Fruit fly (Drosophila melanogaster) S2 (cell line): ENCODE measurements around the gene CG13067.

Source experiments
- CG8478 ChIP-seq: fragments of >200 bp; optimal IDR thresholded peaks from 2 replicates; lab custom pipeline; 2018
- CTCF ChIP-seq, 2 experiments: fragments of >200 bp; optimal IDR thresholded peaks; 2 replicates each; lab custom pipeline; 2018

The CG13067 gene

DNA sequence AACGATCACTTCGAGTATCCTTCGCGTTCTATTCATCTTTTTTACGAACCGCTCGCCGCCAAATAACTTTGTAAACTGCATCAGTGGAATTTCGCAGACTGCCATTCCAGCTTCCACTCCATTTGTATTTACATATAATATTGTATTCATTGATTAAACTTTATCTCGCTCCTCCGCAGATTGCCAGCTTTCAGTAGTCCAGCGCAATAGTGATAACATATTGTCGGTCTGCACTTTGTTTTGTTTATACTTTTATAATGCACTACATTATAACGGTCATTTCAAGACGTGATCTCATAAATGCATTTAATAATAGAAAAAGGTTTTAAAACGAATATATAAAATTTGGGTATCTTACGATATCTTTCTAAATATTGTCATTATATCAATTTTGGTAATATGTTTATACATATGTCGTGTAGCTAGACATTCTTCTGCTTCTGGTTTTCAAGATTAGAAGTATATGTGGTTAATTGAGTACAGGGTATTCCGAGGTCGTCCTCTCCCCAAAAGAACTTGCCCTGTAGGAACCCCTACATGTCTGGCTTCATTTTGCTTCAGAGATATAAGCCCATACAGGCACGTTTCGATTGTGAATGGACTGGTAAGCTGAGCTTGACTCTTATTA, 2.9 kb upstream of the CG13067 start, which contains the start of gene CG4950:
Gene CG4950, minus strand, starts transcription at position 51 of the 628 bp plus-strand sequence.
- TF ChIP-seq CTCF (optimal IDR thresholded peaks at IDR 0.05; lab: Kevin White, UChicago) (no peak), CG8478 (no peak)

DNA sequence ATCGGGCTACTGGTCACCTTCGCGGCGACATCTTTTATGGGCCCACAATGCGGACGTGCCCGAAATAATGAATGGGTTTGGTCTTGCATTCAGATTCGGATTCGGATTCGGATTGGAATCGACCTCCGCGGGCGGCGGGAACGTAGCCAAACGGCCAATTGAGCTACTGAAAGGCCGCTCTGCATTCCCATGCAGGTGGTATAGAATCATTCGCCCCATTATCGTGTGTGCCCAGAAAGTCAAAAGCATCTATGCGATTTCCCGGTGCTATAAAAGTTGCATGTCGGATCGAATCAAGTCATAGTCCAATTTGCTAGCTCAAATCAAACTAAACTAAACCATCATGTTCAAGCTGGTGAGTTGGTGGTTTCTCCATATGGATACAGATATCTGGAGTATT, 2.0 kb upstream of the CG13067 start, which contains the start of gene CG13068:
Gene CG13068, plus strand, starts transcription at position 301 of the 400 bp plus-strand sequence.
- TF ChIP-seq CTCF (optimal IDR thresholded peaks at IDR 0.05; lab: Kevin White, UChicago), result no peak
- no peak for TF ChIP-seq CG8478

dm6 chr3L:16272338-16272959, 1.4 kb downstream of the CG13067 start, which contains the start of gene CG13066:
Gene CG13066 (plus strand): TSS chr3L:16272909.
- TF ChIP-seq CG8478 (no peak), CTCF (optimal IDR thresholded peaks at IDR 0.05; lab: Kevin White, UChicago) (no peak)

- TF ChIP-seq CTCF (optimal IDR thresholded peaks at IDR 0.05; lab: Kevin White, UChicago), result no peak
- no peak for TF ChIP-seq CG8478
These were observed 4.4 kb downstream of the CG13067 start for dm6 chr3L:16275391-16276017.

- TF ChIP-seq CTCF (optimal IDR thresholded peaks at IDR 0.05; lab: Kevin White, UChicago) (no peak), CG8478 (no peak)
These were observed 6.1 kb downstream of the CG13067 start, which contains the start of gene CG13065 for dm6 chr3L:16277135-16277534. Gene CG13065 (plus strand): TSS chr3L:16277435.

DNA sequence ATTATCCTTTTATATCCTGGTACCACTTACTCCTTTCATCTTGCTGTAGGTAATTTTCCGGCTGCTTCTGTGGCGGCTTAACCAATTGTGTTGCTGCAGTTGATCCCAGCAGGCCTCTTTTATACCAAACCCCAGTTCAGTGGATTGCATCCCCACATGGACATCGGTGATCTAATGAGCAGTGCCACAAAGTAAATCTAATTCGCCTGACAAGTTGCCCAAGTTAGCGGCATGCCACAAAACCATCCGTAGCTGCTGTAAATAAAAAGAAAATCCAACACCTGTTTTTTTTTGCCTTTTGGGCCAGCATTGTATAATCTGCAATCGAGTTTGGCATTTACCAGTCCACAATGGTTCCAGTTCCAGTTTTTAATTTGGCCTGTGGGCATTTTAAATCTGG, 8.1 kb downstream of the CG13067 start, which contains the start of gene CG13050:
Gene CG13050, minus strand, starts transcription at position 101 of the 400 bp plus-strand sequence.
- no peak for TF ChIP-seq CG8478

DNA sequence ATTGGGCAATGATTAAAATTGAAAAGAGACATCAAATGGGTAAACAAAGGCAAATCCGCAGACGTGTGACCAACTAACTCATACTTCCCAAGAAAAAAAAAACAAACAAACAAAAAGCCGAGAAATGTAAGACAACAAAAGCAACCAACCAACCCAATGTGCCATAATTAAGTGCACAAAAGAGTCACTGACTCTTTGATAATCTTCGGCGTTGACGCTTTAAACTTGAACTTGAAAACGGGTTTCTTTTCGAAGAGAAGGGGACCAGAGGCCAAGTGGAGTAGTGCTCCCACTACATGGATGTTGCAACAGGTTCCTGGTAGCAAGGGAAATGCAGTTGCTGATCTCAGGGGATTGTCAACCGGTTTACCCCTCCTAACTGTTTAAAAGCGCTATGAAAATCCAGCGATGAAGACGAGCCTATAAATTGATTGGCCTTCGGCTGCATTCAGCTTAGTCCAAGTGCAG, 8.9 kb downstream of the CG13067 start, which contains the start of gene CG13064:
Gene CG13064, plus strand, starts transcription at position 418 of the 468 bp plus-strand sequence.
- no peak for TF ChIP-seq CTCF (optimal IDR thresholded peaks at IDR 0.05; lab: Kevin White, UChicago)
- no peak for TF ChIP-seq CG8478

- TF ChIP-seq CG8478 (no peak), CTCF (optimal IDR thresholded peaks at IDR 0.05; lab: Kevin White, UChicago) (no peak)
These were observed 10.9 kb downstream of the CG13067 start, which contains the start of gene CG13049 for dm6 chr3L:16281880-16282556. Gene CG13049 (minus strand): TSS chr3L:16281930.

DNA sequence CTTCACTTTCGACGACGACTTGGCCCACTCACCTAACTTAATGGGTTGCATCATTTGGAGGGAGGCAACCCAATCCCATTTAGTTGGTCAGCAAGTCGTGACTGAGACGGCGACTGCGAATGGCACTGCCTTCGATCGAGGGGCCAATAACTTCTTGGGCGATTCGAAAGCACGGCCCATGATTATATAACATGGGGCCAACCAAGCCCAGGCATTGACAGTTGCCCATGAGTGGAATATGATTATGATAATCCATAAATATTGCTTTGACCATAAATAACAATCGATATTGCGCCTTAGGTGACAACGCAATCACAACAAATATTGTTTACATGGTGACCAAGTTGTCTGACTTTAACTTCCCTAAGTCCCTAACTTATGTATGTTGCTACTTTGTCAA, 12.7 kb downstream of the CG13067 start, which contains the start of gene CG13048:
Gene CG13048, minus strand, starts transcription at position 101 of the 400 bp plus-strand sequence.
- no peak for TF ChIP-seq CTCF (optimal IDR thresholded peaks at IDR 0.05; lab: Kevin White, UChicago)
- no peak for TF ChIP-seq CG8478

DNA sequence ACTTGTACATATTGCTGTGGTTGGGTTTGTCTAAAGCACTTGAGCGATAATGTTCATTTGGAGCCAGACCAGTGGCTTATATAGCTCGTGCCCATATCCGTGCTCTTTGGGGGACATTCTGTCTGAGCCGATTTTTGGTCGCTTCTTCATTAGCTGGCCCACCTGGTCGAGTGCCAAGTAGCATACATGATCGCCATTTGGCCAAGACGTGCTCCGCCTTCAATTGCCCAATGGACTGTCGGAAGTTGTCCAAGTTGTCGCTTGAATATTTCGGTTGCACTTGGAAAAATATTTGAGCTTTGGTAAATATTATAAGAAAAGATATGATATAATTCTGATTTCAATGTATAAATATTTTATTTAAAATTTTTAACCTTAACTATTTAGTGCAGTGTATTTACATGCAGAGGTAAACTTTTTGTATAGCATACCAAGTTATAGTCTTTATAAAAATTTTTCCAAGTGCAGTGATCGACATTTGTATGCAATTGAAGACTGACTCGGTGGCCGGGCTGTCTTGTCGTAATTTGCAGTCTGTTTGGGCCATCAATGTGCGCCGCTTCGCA, 14.3 kb downstream of the CG13067 start, which contains the start of gene CG13047:
Gene CG13047, minus strand, starts transcription at position 51 of the 566 bp plus-strand sequence.
- TF ChIP-seq CG8478, result no peak
- no peak for TF ChIP-seq CTCF (optimal IDR thresholded peaks at IDR 0.05; lab: Kevin White, UChicago)

dm6 chr3L:16286258-16286657, 15.2 kb downstream of the CG13067 start:
- TF ChIP-seq CTCF (optimal IDR thresholded peaks at IDR 0.05; lab: Kevin White, UChicago), result no peak
- no peak for TF ChIP-seq CG8478

- TF ChIP-seq CG8478, result no peak
- no peak for TF ChIP-seq CTCF (optimal IDR thresholded peaks at IDR 0.05; lab: Kevin White, UChicago)
These were observed 17.2 kb downstream of the CG13067 start, which contains the start of gene CG13046 for dm6 chr3L:16288322-16288721. Gene CG13046 (minus strand): TSS chr3L:16288422.

dm6 chr3L:16289067-16289466, 18.0 kb downstream of the CG13067 start:
- no peak for TF ChIP-seq CG8478
- no peak for TF ChIP-seq CTCF (optimal IDR thresholded peaks at IDR 0.05; lab: Kevin White, UChicago)

dm6 chr3L:16290850-16291249, 19.8 kb downstream of the CG13067 start, which contains the start of gene CG13045:
Gene CG13045 (minus strand): TSS chr3L:16290950.
- TF ChIP-seq CG8478, result no peak
- TF ChIP-seq CTCF (optimal IDR thresholded peaks at IDR 0.05; lab: Kevin White, UChicago), result no peak
